Fruit fly (Drosophila melanogaster) whole organism, embryonic: Measurements from ENCODE around the gene Gr61a.

Experiments used
- Atf3 ChIP-seq: fragments of 200-800 bp; sonication (Bioruptor generic); optimal IDR thresholded peaks from 3 replicates; lab custom pipeline; 2016; ENCODE audit warnings: missing biosample characterization, missing genetic modification characterization
- CG11398 ChIP-seq: fragments of 200-800 bp; sonication (Bioruptor generic); optimal IDR thresholded peaks from 2 replicates; lab custom pipeline; 2016; ENCODE audit warnings: missing biosample characterization, missing genetic modification characterization
- CG12942 ChIP-seq: fragments of 200-800 bp; sonication (Bioruptor generic); optimal IDR thresholded peaks from 3 replicates; lab custom pipeline; 2016; ENCODE audit warnings: missing biosample characterization, missing genetic modification characterization
- CG13424 ChIP-seq: fragments of 200-800 bp; sonication (Bioruptor generic); optimal IDR thresholded peaks from 2 replicates; lab custom pipeline; 2019; ENCODE audit warnings: missing biosample characterization, mild to moderate bottlenecking, missing genetic modification characterization, moderate library complexity
- CG14441 ChIP-seq: fragments of 200-800 bp; sonication (Bioruptor generic); IDR thresholded peaks from 2 replicates; pipeline ENCODE4 v1.3.6; 2022; ENCODE audit warnings: missing biosample characterization, missing genetic modification characterization
- CG1602 ChIP-seq: fragments of 200-800 bp; sonication (Bioruptor generic); optimal IDR thresholded peaks from 3 replicates; lab custom pipeline; 2016; ENCODE audit warnings: missing biosample characterization, missing genetic modification characterization
- CG16813 ChIP-seq: fragments of 200-800 bp; sonication (Bioruptor generic); IDR thresholded peaks from 3 replicates; pipeline ENCODE4 v1.3.6; 2022; ENCODE audit warnings: missing biosample characterization, missing genetic modification characterization; ENCODE audit not compliant: partially characterized antibody
- CG18011 ChIP-seq: fragments of 200-800 bp; sonication (Bioruptor generic); optimal IDR thresholded peaks from 2 replicates; lab custom pipeline; 2017; ENCODE audit warnings: missing biosample characterization, missing genetic modification characterization, mild to moderate bottlenecking, moderate library complexity, missing genotype
- CG18262 ChIP-seq: fragments of 200-800 bp; optimal IDR thresholded peaks from 3 replicates; lab custom pipeline; 2019; ENCODE audit warnings: missing biosample characterization, mild to moderate bottlenecking, missing genetic modification characterization, moderate library complexity
- CG18476 ChIP-seq: fragments of 200-800 bp; sonication (Bioruptor generic); optimal IDR thresholded peaks from 2 replicates; lab custom pipeline; 2016; ENCODE audit warnings: missing biosample characterization, mild to moderate bottlenecking, missing genetic modification characterization
- CG2129 ChIP-seq: fragments of 200-800 bp; sonication (Bioruptor generic); IDR thresholded peaks from 2 replicates; pipeline ENCODE4 v1.3.6; 2022; ENCODE audit warnings: missing biosample characterization, missing genetic modification characterization; ENCODE audit not compliant: partially characterized antibody
- CG2202 ChIP-seq: fragments of 200-800 bp; sonication (Bioruptor generic); optimal IDR thresholded peaks from 2 replicates; lab custom pipeline; 2018; ENCODE audit warnings: missing biosample characterization, mild to moderate bottlenecking, missing genetic modification characterization
- CG32532 ChIP-seq: fragments of 200-800 bp; sonication (Bioruptor generic); IDR thresholded peaks from 2 replicates; pipeline ENCODE4 v1.3.6; 2022; ENCODE audit warnings: missing biosample characterization, missing genetic modification characterization
- CG33213 ChIP-seq: fragments of 200-800 bp; sonication (Bioruptor generic); optimal IDR thresholded peaks from 3 replicates; lab custom pipeline; 2016; ENCODE audit warnings: missing biosample characterization, missing genetic modification characterization
- CG4854 ChIP-seq: fragments of 200-800 bp; sonication (Bioruptor generic); optimal IDR thresholded peaks from 2 replicates; lab custom pipeline; 2016; ENCODE audit warnings: missing biosample characterization, missing genetic modification characterization, inconsistent platforms
- CG6791 ChIP-seq: fragments of 200-800 bp; sonication (Bioruptor generic); IDR thresholded peaks from 3 replicates; pipeline ENCODE4 v1.3.6; 2022; ENCODE audit warnings: missing biosample characterization, missing genetic modification characterization; ENCODE audit not compliant: partially characterized antibody
- CG9215 ChIP-seq: fragments of 200-800 bp; sonication (Bioruptor generic); IDR thresholded peaks from 2 replicates; pipeline ENCODE4 v1.3.6; 2022; ENCODE audit warnings: missing biosample characterization, missing genetic modification characterization
- CkIIα-i1 ChIP-seq: fragments of 200-800 bp; sonication (Bioruptor generic); IDR thresholded peaks from 2 replicates; pipeline ENCODE4 v1.3.6; 2022; ENCODE audit warnings: missing biosample characterization, missing genetic modification characterization
- Doc2 ChIP-seq: fragments of 200-800 bp; sonication (Bioruptor generic); IDR thresholded peaks from 2 replicates; pipeline ENCODE4 v1.3.6; 2022; ENCODE audit warnings: missing biosample characterization, missing genetic modification characterization
- Ets65A ChIP-seq: fragments of 200-800 bp; sonication (Bioruptor generic); peaks from one replicate; lab custom pipeline; 2016; ENCODE audit warnings: missing biosample characterization, missing genetic modification characterization
- H2.0 ChIP-seq: fragments of 200-800 bp; sonication (Bioruptor generic); IDR thresholded peaks from 2 replicates; pipeline ENCODE4 v1.3.6; 2022; ENCODE audit warnings: missing biosample characterization, missing genetic modification characterization
- HHEX ChIP-seq: fragments of 200-800 bp; sonication (Bioruptor generic); optimal IDR thresholded peaks from 3 replicates; lab custom pipeline; 2017; ENCODE audit warnings: missing biosample characterization, mild to moderate bottlenecking, missing genetic modification characterization, missing genetic modification reagents
- HLH4C ChIP-seq: fragments of 200-800 bp; sonication (Bioruptor generic); IDR thresholded peaks from 3 replicates; pipeline ENCODE4 v1.3.6; 2022; ENCODE audit warnings: missing biosample characterization, missing genetic modification characterization; ENCODE audit not compliant: partially characterized antibody
- Myb ChIP-seq: fragments of 200-800 bp; sonication (Bioruptor generic); optimal IDR thresholded peaks from 2 replicates; lab custom pipeline; 2016; ENCODE audit warnings: missing biosample characterization, missing genetic modification characterization
- Nf-YA ChIP-seq: fragments of 200-800 bp; sonication (Bioruptor generic); IDR thresholded peaks from 2 replicates; pipeline ENCODE4 v1.3.6; 2022; ENCODE audit warnings: missing biosample characterization, missing genetic modification characterization
- Ptx1 ChIP-seq: fragments of 200-800 bp; sonication (Bioruptor generic); IDR thresholded peaks from 2 replicates; pipeline ENCODE4 v1.3.6; 2022; ENCODE audit warnings: missing biosample characterization, missing genetic modification characterization
- Rx ChIP-seq: fragments of 200-800 bp; sonication (Bioruptor generic); IDR thresholded peaks from 2 replicates; pipeline ENCODE4 v1.3.6; 2022; ENCODE audit warnings: missing biosample characterization, missing genetic modification characterization
- Scr ChIP-seq: fragments of 200-800 bp; sonication (Bioruptor generic); IDR thresholded peaks from 2 replicates; pipeline ENCODE4 v1.3.6; 2022; ENCODE audit warnings: missing biosample characterization, missing genetic modification characterization; ENCODE audit not compliant: partially characterized antibody
- Sin3A ChIP-seq: fragments of >200 bp; optimal IDR thresholded peaks from 2 replicates; lab custom pipeline; 2018
- TFAM ChIP-seq: fragments of 200-800 bp; sonication (Bioruptor generic); optimal IDR thresholded peaks from 2 replicates; lab custom pipeline; 2017; ENCODE audit warnings: missing biosample characterization, missing genetic modification characterization, inconsistent platforms
- Trl ChIP-seq, 3 experiments: fragments of >200 bp in 2 of 3; fragments of 200-800 bp in 1 of 3; sonication (Bioruptor generic) in 1 of 3; optimal IDR thresholded peaks; 2 replicates in 1 of 3; 3 replicates in 2 of 3; lab custom pipeline; 2016 to 2017; ENCODE audit warnings: missing biosample characterization in 1 of 3, missing genetic modification characterization in 1 of 3
- az2 ChIP-seq: fragments of 200-800 bp; sonication (Bioruptor generic); optimal IDR thresholded peaks from 3 replicates; lab custom pipeline; 2016; ENCODE audit warnings: missing biosample characterization, missing genetic modification characterization
- cad ChIP-seq: fragments of >200 bp; optimal IDR thresholded peaks from 2 replicates; lab custom pipeline; 2017; ENCODE audit warnings: missing biosample characterization, missing genetic modification characterization
- da ChIP-seq: fragments of 200-800 bp; sonication (Bioruptor generic); optimal IDR thresholded peaks from 2 replicates; lab custom pipeline; 2016; ENCODE audit warnings: missing biosample characterization, missing genetic modification characterization
- dimm ChIP-seq: fragments of 200-800 bp; sonication (Bioruptor generic); IDR thresholded peaks from 2 replicates; pipeline ENCODE4 v1.3.6; 2022; ENCODE audit warnings: missing biosample characterization, missing genetic modification characterization
- eve ChIP-seq, 2 experiments: fragments of >200 bp; optimal IDR thresholded peaks; 2 replicates each; lab custom pipeline; 2017; ENCODE audit warnings: missing biosample characterization in 2 of 2, missing genetic modification characterization in 2 of 2
- fd64A ChIP-seq: fragments of 200-800 bp; sonication (Bioruptor generic); optimal IDR thresholded peaks from 3 replicates; lab custom pipeline; 2018; ENCODE audit warnings: missing biosample characterization, mild to moderate bottlenecking, missing genetic modification characterization
- gfzf ChIP-seq: fragments of 200-800 bp; sonication (Bioruptor generic); optimal IDR thresholded peaks from 2 replicates; lab custom pipeline; 2016; ENCODE audit warnings: missing biosample characterization, mild to moderate bottlenecking, missing genetic modification characterization, moderate library complexity
- h ChIP-seq: fragments of >200 bp; optimal IDR thresholded peaks from 2 replicates; lab custom pipeline; 2017
- lilli ChIP-seq: fragments of 200-800 bp; sonication (Bioruptor generic); optimal IDR thresholded peaks from 3 replicates; lab custom pipeline; 2016; ENCODE audit warnings: missing biosample characterization, missing genetic modification characterization
- luna ChIP-seq: fragments of 200-800 bp; sonication (Bioruptor generic); optimal IDR thresholded peaks from 2 replicates; lab custom pipeline; 2016; ENCODE audit warnings: missing biosample characterization, missing genetic modification characterization
- mam ChIP-seq: fragments of 200-800 bp; sonication (Bioruptor generic); optimal IDR thresholded peaks from 3 replicates; lab custom pipeline; 2016; ENCODE audit warnings: missing biosample characterization, missing genetic modification characterization
- nerfin-1 ChIP-seq: fragments of 200-800 bp; sonication (Bioruptor generic); optimal IDR thresholded peaks from 3 replicates; lab custom pipeline; 2019; ENCODE audit warnings: missing biosample characterization, mild to moderate bottlenecking, missing genetic modification characterization, moderate library complexity
- onecut ChIP-seq: fragments of 200-800 bp; sonication (Bioruptor generic); IDR thresholded peaks from 2 replicates; pipeline ENCODE4 v1.3.6; 2022; ENCODE audit warnings: missing biosample characterization, missing genetic modification characterization
- pzg ChIP-seq: fragments of 200-800 bp; sonication (Bioruptor generic); optimal IDR thresholded peaks from 3 replicates; lab custom pipeline; 2018; ENCODE audit warnings: missing biosample characterization, mild to moderate bottlenecking, missing genetic modification characterization, moderate library complexity
- repo ChIP-seq: fragments of 200-800 bp; sonication (Bioruptor generic); optimal IDR thresholded peaks from 2 replicates; lab custom pipeline; 2016; ENCODE audit warnings: missing biosample characterization, missing genetic modification characterization
- row ChIP-seq: fragments of 200-800 bp; sonication (Bioruptor generic); IDR thresholded peaks from 3 replicates; pipeline ENCODE4 v1.3.6; 2022; ENCODE audit warnings: missing biosample characterization, missing genetic modification characterization
- sna ChIP-seq: fragments of 200-800 bp; sonication (Bioruptor generic); IDR thresholded peaks from 2 replicates; pipeline ENCODE4 v1.3.6; 2022; ENCODE audit warnings: missing biosample characterization, missing genetic modification characterization; ENCODE audit not compliant: partially characterized antibody
- stwl ChIP-seq: fragments of 200-800 bp; sonication (Bioruptor generic); optimal IDR thresholded peaks from 3 replicates; lab custom pipeline; 2018; ENCODE audit warnings: missing biosample characterization, mild to moderate bottlenecking, missing genetic modification characterization, moderate library complexity
- tin ChIP-seq: fragments of 200-800 bp; sonication (Bioruptor generic); optimal IDR thresholded peaks from 3 replicates; lab custom pipeline; 2016; ENCODE audit warnings: missing biosample characterization, missing genetic modification characterization
- ttk ChIP-seq: fragments of 200-800 bp; sonication (Bioruptor generic); IDR thresholded peaks from 2 replicates; pipeline ENCODE4 v2.1.2; 2022; ENCODE audit warnings: missing biosample characterization, missing genetic modification characterization
- tup ChIP-seq: fragments of 200-800 bp; sonication (Bioruptor generic); optimal IDR thresholded peaks from 2 replicates; lab custom pipeline; 2016; ENCODE audit warnings: missing biosample characterization, mild to moderate bottlenecking, missing genetic modification characterization, moderate library complexity

Gene Gr61a

DNA sequence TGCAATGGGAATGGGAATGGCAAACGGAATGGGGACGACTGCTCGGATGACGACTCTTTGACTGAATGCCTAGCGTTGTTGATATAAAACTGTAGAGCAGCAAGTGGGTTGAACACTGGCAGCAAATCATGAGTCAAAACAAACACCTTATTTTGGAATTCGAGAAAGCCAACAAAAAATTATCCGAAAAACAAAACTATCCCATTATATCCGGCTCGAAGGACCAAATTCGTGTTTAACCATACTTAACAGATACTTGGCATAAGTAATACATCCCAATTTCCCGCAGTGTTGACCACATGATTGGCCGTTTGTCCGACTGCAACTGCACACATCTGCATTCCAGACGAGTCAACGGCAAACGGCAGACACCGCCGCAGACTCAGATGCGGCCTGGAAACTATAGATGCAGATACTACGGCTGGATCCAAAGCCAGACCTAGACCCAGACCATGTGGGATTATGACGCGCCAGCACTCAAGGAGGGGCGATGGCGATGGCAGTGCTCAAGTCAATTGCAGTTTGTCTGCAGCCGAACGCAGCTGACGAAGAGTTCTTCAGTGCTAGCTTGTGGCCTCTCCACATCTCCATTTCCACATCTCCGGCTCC, 27.9 kb upstream of the Gr61a start (continued):
- TF ChIP-seq nerfin-1 (tag; lab: Kevin White, UChicago) (no peak), h (lab: Kevin White, UChicago) (no peak), Sin3A (no peak), Trl (optimal IDR thresholded peaks at IDR 0.05; lab: Kevin White, UChicago) (no peak), Trl (GFP tag; optimal IDR thresholded peaks at IDR 0.05; lab: Kevin White, UChicago) (no peak), cad (GFP tag; lab: Kevin White, UChicago) (no peak), H2.0 (GFP tag; lab: Robert Waterston, UW) (no peak), CG33213 (GFP tag; lab: Kevin White, UChicago) (no peak), repo (GFP tag; lab: Kevin White, UChicago) (no peak), CG18476 (GFP tag; lab: Kevin White, UChicago) (no peak), onecut (GFP tag; lab: Robert Waterston, UW) (no peak), CG1602 (GFP tag; lab: Kevin White, UChicago) (no peak), da (GFP tag; lab: Kevin White, UChicago) (no peak), CG14441 (no peak), CG2129 (GFP tag; lab: Robert Waterston, UW) (no peak), CG2202 (no peak), az2 (peak; percentile 16), fd64A (no peak), mam (GFP tag; lab: Kevin White, UChicago) (no peak), stwl (tag; lab: Kevin White, UChicago) (no peak), CG18011 (GFP tag; lab: Kevin White, UChicago) (no peak), luna (no peak), CG32532 (no peak), HHEX (no peak), ttk (GFP tag; lab: Robert Waterston, UW) (no peak), Myb (GFP tag; lab: Kevin White, UChicago) (no peak), Doc2 (GFP tag; lab: Robert Waterston, UW) (no peak), lilli (GFP tag; lab: Kevin White, UChicago) (no peak), eve (GFP tag; optimal IDR thresholded peaks at IDR 0.05; lab: Kevin White, UChicago) (peak in 1 of 2 experiments; percentile 1), Atf3 (GFP tag; lab: Kevin White, UChicago) (no peak), CG9215 (GFP tag; lab: Robert Waterston, UW) (no peak), row (GFP tag; lab: Robert Waterston, UW) (peak; percentile 23; the same call in 1 of the 3 replicates), sna (no peak), CG16813 (GFP tag; lab: Robert Waterston, UW) (no peak), Rx (0 out of 2 replicates have a peak, but pooled peaks have one; percentile 29), CG6791 (GFP tag; lab: Robert Waterston, UW) (no peak), tup (no peak), Scr (GFP tag; lab: Robert Waterston, UW) (no peak), CG11398 (no peak), Ptx1 (GFP tag; lab: Robert Waterston, UW) (0 out of 2 replicates have a peak, but pooled peaks have one; percentile 26), CG4854 (GFP tag; lab: Kevin White, UChicago) (no peak), tin (GFP tag; lab: Kevin White, UChicago) (no peak), Nf-YA (GFP tag; lab: Robert Waterston, UW) (no peak), CG13424 (tag; lab: Kevin White, UChicago) (no peak), Ets65A (GFP tag; lab: Kevin White, UChicago) (peak; percentile 24), gfzf (GFP tag; lab: Kevin White, UChicago) (no peak), dimm (no peak), TFAM (no peak), pzg (GFP tag; lab: Kevin White, UChicago) (no peak), CG18262 (tag; lab: Kevin White, UChicago) (peak; percentile 42), CkIIα-i1 (GFP tag; lab: Robert Waterston, UW) (no peak), CG12942 (GFP tag; lab: Kevin White, UChicago) (no peak), HLH4C (GFP tag; lab: Robert Waterston, UW) (no peak)
